Worm (Caenorhabditis elegans): ENCODE measurements around the gene klp-6.

DNA sequence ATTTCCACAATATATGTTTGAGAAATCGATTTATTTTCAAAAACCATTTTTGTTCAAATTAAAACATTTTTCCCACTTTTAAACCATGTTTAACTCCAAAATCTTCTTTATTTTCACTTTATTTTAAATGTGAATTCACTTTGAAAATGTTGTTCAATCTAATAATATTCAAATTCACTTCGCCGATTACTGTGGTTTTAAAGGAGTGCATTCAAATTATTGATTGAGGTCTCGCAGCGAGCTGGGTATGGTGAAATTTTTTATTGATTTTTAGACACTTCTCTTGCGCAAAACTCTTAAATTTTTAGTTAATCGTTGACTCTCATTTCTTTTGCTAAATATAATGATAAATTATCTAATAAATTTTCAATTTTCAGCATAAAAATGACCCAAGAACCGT, 17.0 kb downstream of the klp-6 start, which contains the start of gene C45G9.5:
- TF ChIP-seq flt-1 (GFP tag; IDR thresholded peaks at IDR 0.05) (no peak), T22C8.4 (GFP tag; IDR thresholded peaks at IDR 0.05) (no peak), klf-2 (GFP tag; conservative IDR thresholded peaks at IDR 0.05) (no peak), ztf-23 (GFP tag; IDR thresholded peaks at IDR 0.05) (no peak), ref-1 (GFP tag; conservative IDR thresholded peaks at IDR 0.05) (no peak), ztf-29 (GFP tag; IDR thresholded peaks at IDR 0.05) (no peak)
